Worm (Caenorhabditis elegans): ENCODE measurements around the gene H34I24.2.
A peak's percentile ranks its signal among the peaks of the same experiment; 100 is the strongest.
"Not testable (repeated sequence)": the region's sequence is repeated elsewhere in the genome, so short reads cannot be mapped to it uniquely, and the experiment has no call there.

ce11 chrIII:2846747-2847146 is 4.9 kb downstream of the H34I24.2 start, which contains the start of gene H34I24.1:
- not testable (repeated sequence) for TF ChIP-seq nhr-28 (tag; optimal IDR thresholded peaks at IDR 0.05); lin-32 (GFP tag; optimal IDR thresholded peaks at IDR 0.05); nhr-237 (tag; optimal IDR thresholded peaks at IDR 0.05); ces-1 (GFP tag; optimal IDR thresholded peaks at IDR 0.05)
- peak; percentile 17 for TF ChIP-seq zip-8 (tag; optimal IDR thresholded peaks at IDR 0.05)

All from whole organism, mixed stage, embryonic.